Worm (Caenorhabditis elegans) whole organism, early embryonic: ENCODE data around the gene F56B3.6.

Experiments used
- ama-1 ChIP-seq: fragments of 150-350 bp; optimal IDR thresholded peaks from 2 replicates; lab custom pipeline; 2014
- ceh-13 ChIP-seq: fragments of 200-800 bp; sonication (Bioruptor generic); optimal IDR thresholded peaks from 2 replicates; lab custom pipeline; 2018; ENCODE audit warnings: mild to moderate bottlenecking, missing genetic modification characterization, missing compliant biosample characterization
- hnd-1 ChIP-seq: sonication (generic microtip); optimal IDR thresholded peaks from 2 replicates; lab custom pipeline; 2016; ENCODE audit warnings: missing genetic modification characterization, missing compliant biosample characterization

ce11 chrIV:807027-807516 is 19.2 kb downstream of the F56B3.6 start, which contains the start of gene Y55F3BL.6:
- TF ChIP-seq hnd-1 (no peak), ama-1 (no peak), ceh-13 (GFP tag; lab: Kevin White, UChicago) (no peak)
